Worm (Caenorhabditis elegans) whole organism, L1 larva: ENCODE results near the gene C23G10.1.

ENCODE experiments used
- C04F5.9 ChIP-seq: sonication (generic microtip); optimal IDR thresholded peaks from 2 replicates; lab custom pipeline; 2016; ENCODE audit warnings: missing genetic modification characterization, missing compliant biosample characterization
- C16A3.4 ChIP-seq: fragments of 150-350 bp; optimal IDR thresholded peaks from 2 replicates; lab custom pipeline; 2014; ENCODE audit warnings: missing biosample characterization, missing genetic modification characterization
- F16B12.6 ChIP-seq: fragments of 150-350 bp; optimal IDR thresholded peaks from 2 replicates; lab custom pipeline; 2014; ENCODE audit warnings: missing biosample characterization, missing genetic modification characterization
- Y116A8C.19 ChIP-seq: sonication (generic microtip); optimal IDR thresholded peaks from 2 replicates; lab custom pipeline; 2016; ENCODE audit warnings: missing compliant biosample characterization, missing genetic modification characterization, borderline replicate concordance
- ama-1 ChIP-seq: fragments of 150-350 bp; optimal IDR thresholded peaks from 2 replicates; lab custom pipeline; 2014
- blmp-1 ChIP-seq: fragments of 150-350 bp; optimal IDR thresholded peaks from 2 replicates; lab custom pipeline; 2014; ENCODE audit warnings: missing biosample characterization, missing genetic modification characterization
- ceh-8 ChIP-seq: fragments of 200-800 bp; sonication (Bioruptor generic); optimal IDR thresholded peaks from 2 replicates; lab custom pipeline; 2018; ENCODE audit warnings: mild to moderate bottlenecking, missing genetic modification characterization, moderate library complexity, missing compliant biosample characterization
- ceh-82 ChIP-seq, 3 experiments: fragments of 150-350 bp in 1 of 3; sonication (generic microtip) in 2 of 3; optimal IDR thresholded peaks; 2 replicates each; lab custom pipeline; 2014 to 2017; ENCODE audit warnings: missing biosample characterization in 3 of 3, missing genetic modification characterization in 3 of 3
- ceh-88 ChIP-seq: fragments of 200-800 bp; sonication (Bioruptor generic); IDR thresholded peaks from 2 replicates; pipeline ENCODE4 v1.3.6; 2022; ENCODE audit warnings: missing genetic modification characterization, missing compliant biosample characterization
- ces-1 ChIP-seq: fragments of 150-350 bp; optimal IDR thresholded peaks from 2 replicates; lab custom pipeline; 2014; ENCODE audit warnings: missing biosample characterization, missing genetic modification reagents, missing genetic modification characterization
- dpl-1 ChIP-seq, 3 experiments: fragments of 150-350 bp in 2 of 3; sonication (generic microtip) in 1 of 3; optimal IDR thresholded peaks; 2 replicates each; lab custom pipeline; 2014 to 2017; ENCODE audit warnings: missing biosample characterization in 3 of 3, missing genetic modification characterization in 3 of 3, missing genetic modification reagents in 3 of 3
- egl-27 ChIP-seq, 2 experiments: fragments of 150-350 bp in 1 of 2; sonication (generic microtip); optimal IDR thresholded peaks; 3 replicates each; lab custom pipeline; 2017 to 2018; ENCODE audit warnings: missing biosample characterization in 2 of 2, missing genetic modification characterization in 2 of 2, missing genetic modification reagents in 2 of 2
- elt-2 ChIP-seq: sonication (generic microtip); optimal IDR thresholded peaks from 2 replicates; lab custom pipeline; 2016; ENCODE audit warnings: missing genetic modification characterization, mild to moderate bottlenecking, inconsistent platforms, missing compliant biosample characterization, missing genetic modification reagents
- fkh-4 ChIP-seq: sonication (generic microtip); optimal IDR thresholded peaks from 2 replicates; lab custom pipeline; 2016; ENCODE audit warnings: missing compliant biosample characterization, missing genetic modification characterization, borderline replicate concordance
- grh-1 ChIP-seq: fragments of 200-800 bp; sonication (Bioruptor generic); IDR thresholded peaks from 2 replicates; pipeline ENCODE4 v1.3.6; 2022; ENCODE audit warnings: missing genetic modification reagents, missing genetic modification characterization, missing compliant biosample characterization
- hpl-2 ChIP-seq: fragments of 150-350 bp; optimal IDR thresholded peaks from 2 replicates; lab custom pipeline; 2014; ENCODE audit warnings: missing biosample characterization, missing genetic modification reagents, missing genetic modification characterization
- irx-1 ChIP-seq: sonication (generic microtip); optimal IDR thresholded peaks from 2 replicates; lab custom pipeline; 2016; ENCODE audit warnings: missing genetic modification characterization, missing compliant biosample characterization
- jun-1 ChIP-seq: fragments of 150-350 bp; optimal IDR thresholded peaks from 2 replicates; lab custom pipeline; 2014; ENCODE audit warnings: missing biosample characterization, missing genetic modification reagents, missing genetic modification characterization
- lin-13 ChIP-seq: fragments of 150-350 bp; optimal IDR thresholded peaks from 2 replicates; lab custom pipeline; 2014; ENCODE audit warnings: missing biosample characterization, missing genetic modification reagents, missing genetic modification characterization
- lin-14 ChIP-seq: fragments of 200-800 bp; sonication (Bioruptor generic); optimal IDR thresholded peaks from 2 replicates; lab custom pipeline; 2018; ENCODE audit warnings: mild to moderate bottlenecking, missing genetic modification characterization, moderate library complexity, missing compliant biosample characterization
- lin-15B ChIP-seq: fragments of 150-350 bp; sonication (generic microtip); optimal IDR thresholded peaks from 3 replicates; lab custom pipeline; 2014; ENCODE audit warnings: missing biosample characterization, missing genetic modification characterization
- lir-3 ChIP-seq: sonication (generic microtip); optimal IDR thresholded peaks from 2 replicates; lab custom pipeline; 2016; ENCODE audit warnings: mild to moderate bottlenecking, missing genetic modification characterization, moderate library complexity, missing compliant biosample characterization; ENCODE audit not compliant: poor library complexity
- lsy-2 ChIP-seq, 2 experiments: fragments of 150-350 bp; optimal IDR thresholded peaks; 2 replicates each; lab custom pipeline; 2014; ENCODE audit warnings: missing biosample characterization in 2 of 2, missing genetic modification characterization in 2 of 2
- mab-9 ChIP-seq: fragments of 200-800 bp; sonication (Bioruptor generic); IDR thresholded peaks from 2 replicates; pipeline ENCODE4 v1.3.6; 2022; ENCODE audit warnings: missing genetic modification reagents, missing genetic modification characterization, missing compliant biosample characterization
- nhr-11 ChIP-seq: fragments of 150-350 bp; optimal IDR thresholded peaks from 2 replicates; lab custom pipeline; 2014; ENCODE audit warnings: missing biosample characterization, missing genetic modification characterization
- nhr-19 ChIP-seq: fragments of 200-800 bp; sonication (Bioruptor generic); conservative IDR thresholded peaks from 2 replicates; pipeline ENCODE4 v1.3.6; 2022; ENCODE audit warnings: missing genetic modification characterization, missing compliant biosample characterization
- nhr-28 ChIP-seq: fragments of 150-350 bp; optimal IDR thresholded peaks from 2 replicates; lab custom pipeline; 2014; ENCODE audit warnings: missing biosample characterization, missing genetic modification characterization
- nhr-47 ChIP-seq: sonication (generic microtip); optimal IDR thresholded peaks from 2 replicates; lab custom pipeline; 2016; ENCODE audit warnings: mild to moderate bottlenecking, missing genetic modification characterization, moderate library complexity, missing compliant biosample characterization
- nhr-76 ChIP-seq: sonication (generic microtip); optimal IDR thresholded peaks from 2 replicates; lab custom pipeline; 2017; ENCODE audit warnings: missing biosample characterization, missing genetic modification characterization
- nhr-84 ChIP-seq: sonication (generic microtip); optimal IDR thresholded peaks from 2 replicates; lab custom pipeline; 2017; ENCODE audit warnings: missing biosample characterization, missing genetic modification characterization
- nhr-85 ChIP-seq: sonication (generic microtip); peaks from one replicate; lab custom pipeline; 2016; ENCODE audit warnings: missing genetic modification characterization, inconsistent platforms, missing compliant biosample characterization
- nhr-90 ChIP-seq: sonication (generic microtip); optimal IDR thresholded peaks from 2 replicates; lab custom pipeline; 2016; ENCODE audit warnings: mild to moderate bottlenecking, missing genetic modification characterization, missing compliant biosample characterization; ENCODE audit not compliant: poor library complexity
- pag-3 ChIP-seq: sonication (generic microtip); optimal IDR thresholded peaks from 2 replicates; lab custom pipeline; 2017; ENCODE audit warnings: missing genetic modification characterization, mild to moderate bottlenecking, missing compliant biosample characterization, antibody characterized with exemption, borderline replicate concordance; ENCODE audit not compliant: insufficient read depth
- pax-3 ChIP-seq: fragments of 200-800 bp; sonication (Bioruptor generic); optimal IDR thresholded peaks from 2 replicates; lab custom pipeline; 2018; ENCODE audit warnings: mild to moderate bottlenecking, missing genetic modification characterization, moderate library complexity, missing compliant biosample characterization
- pqm-1 ChIP-seq: sonication (generic microtip); optimal IDR thresholded peaks from 3 replicates; lab custom pipeline; 2017; ENCODE audit warnings: missing biosample characterization, missing genetic modification characterization
- rnt-1 ChIP-seq: sonication (generic microtip); optimal IDR thresholded peaks from 2 replicates; lab custom pipeline; 2016; ENCODE audit warnings: mild to moderate bottlenecking, missing genetic modification characterization, moderate library complexity, missing compliant biosample characterization
- skn-1 ChIP-seq: fragments of 150-350 bp; optimal IDR thresholded peaks from 2 replicates; lab custom pipeline; 2014; ENCODE audit warnings: missing biosample characterization, missing genetic modification characterization
- snpc-4 ChIP-seq: fragments of 150-350 bp; optimal IDR thresholded peaks from 2 replicates; lab custom pipeline; 2014; ENCODE audit warnings: missing biosample characterization, missing genetic modification characterization
- sox-4 ChIP-seq: sonication (generic microtip); optimal IDR thresholded peaks from 2 replicates; lab custom pipeline; 2016; ENCODE audit warnings: missing genetic modification characterization, missing compliant biosample characterization
- sptf-1 ChIP-seq: fragments of 150-350 bp; optimal IDR thresholded peaks from 2 replicates; lab custom pipeline; 2014; ENCODE audit warnings: missing biosample characterization, missing genetic modification characterization
- sup-37 ChIP-seq: fragments of 200-800 bp; sonication (Bioruptor generic); optimal IDR thresholded peaks from 2 replicates; lab custom pipeline; 2018; ENCODE audit warnings: mild to moderate bottlenecking, missing genetic modification characterization, missing compliant biosample characterization
- tbx-2 ChIP-seq: sonication (generic microtip); optimal IDR thresholded peaks from 2 replicates; lab custom pipeline; 2016; ENCODE audit warnings: missing genetic modification characterization, missing compliant biosample characterization
- tlp-1 ChIP-seq: fragments of 150-350 bp; optimal IDR thresholded peaks from 2 replicates; lab custom pipeline; 2014; ENCODE audit warnings: missing biosample characterization, missing genetic modification characterization
- unc-130 ChIP-seq: fragments of 150-350 bp; optimal IDR thresholded peaks from 2 replicates; lab custom pipeline; 2017; ENCODE audit warnings: missing biosample characterization, missing genetic modification characterization, inconsistent platforms
- unc-30 ChIP-seq: sonication (generic microtip); optimal IDR thresholded peaks from 2 replicates; lab custom pipeline; 2017; ENCODE audit warnings: missing biosample characterization, missing genetic modification characterization
- unc-62 ChIP-seq: fragments of 150-350 bp; optimal IDR thresholded peaks from 2 replicates; lab custom pipeline; 2014; ENCODE audit warnings: missing biosample characterization, missing genetic modification reagents, missing genetic modification characterization
- unc-86 ChIP-seq: sonication (generic microtip); optimal IDR thresholded peaks from 2 replicates; lab custom pipeline; 2016; ENCODE audit warnings: missing genetic modification characterization, missing compliant biosample characterization
- unc-98 ChIP-seq: fragments of 200-800 bp; sonication (Bioruptor generic); IDR thresholded peaks from 2 replicates; pipeline ENCODE4 v1.3.6; 2022; ENCODE audit warnings: missing genetic modification characterization, missing compliant biosample characterization
- xbp-1 ChIP-seq: sonication (generic microtip); optimal IDR thresholded peaks from 2 replicates; lab custom pipeline; 2016; ENCODE audit warnings: missing genetic modification characterization, missing compliant biosample characterization
- zip-4 ChIP-seq: fragments of 200-800 bp; sonication (Bioruptor generic); optimal IDR thresholded peaks from 2 replicates; lab custom pipeline; 2018; ENCODE audit warnings: mild to moderate bottlenecking, missing genetic modification characterization, moderate library complexity, missing compliant biosample characterization
- ztf-11 ChIP-seq, 2 experiments: sonication (generic microtip); optimal IDR thresholded peaks; 2 replicates each; lab custom pipeline; 2016 to 2017; ENCODE audit warnings: missing genetic modification characterization in 2 of 2, missing biosample characterization in 1 of 2, missing compliant biosample characterization in 1 of 2
- ztf-4 ChIP-seq: fragments of 150-350 bp; optimal IDR thresholded peaks from 2 replicates; lab custom pipeline; 2014; ENCODE audit warnings: missing biosample characterization, missing genetic modification characterization

C23G10.1 gene

ce11 chrIII:6206161-6206853, 2.8 kb upstream of the C23G10.1 start, which contains the start of the genes sna-3 and rps-3:
Gene sna-3, minus strand, starts transcription at chrIII:6206211.
Gene rps-3, plus strand, starts transcription at chrIII:6206803.
- TF ChIP-seq egl-27 (tag; optimal IDR thresholded peaks at IDR 0.05; lab: Kevin White, UChicago) (no peak), xbp-1 (tag; lab: Kevin White, UChicago) (peak; percentile 74), ztf-11 (tag; optimal IDR thresholded peaks at IDR 0.05; lab: Kevin White, UChicago) (peak in 1 of 2 experiments; percentile 41), fkh-4 (tag; lab: Kevin White, UChicago) (no peak), jun-1 (tag; lab: Kevin White, UChicago) (no peak), ces-1 (GFP tag; lab: Kevin White, UChicago) (no peak), dpl-1 (GFP tag; optimal IDR thresholded peaks at IDR 0.05; lab: Kevin White, UChicago) (peak; percentile 70 to 80 (median 78)), F16B12.6 (peak; percentile 54), tbx-2 (tag; lab: Kevin White, UChicago) (peak; percentile 63), nhr-28 (tag; lab: Kevin White, UChicago) (no peak), C04F5.9 (no peak), nhr-76 (no peak), nhr-47 (tag; lab: Kevin White, UChicago) (peak; percentile 72), unc-130 (tag; lab: Kevin White, UChicago) (peak; percentile 79), irx-1 (tag; lab: Kevin White, UChicago) (peak; percentile 40), zip-4 (GFP tag; lab: Kevin White, UChicago) (no peak), elt-2 (tag; lab: Kevin White, UChicago) (no peak), unc-62 (no peak), ztf-4 (tag; lab: Kevin White, UChicago) (peak; percentile 7), nhr-19 (peak; percentile 76), ceh-88 (GFP tag; lab: Robert Waterston, UW) (no peak), grh-1 (GFP tag; lab: Robert Waterston, UW) (0 out of 2 replicates have a peak, but pooled peaks have one; percentile 27), nhr-90 (tag; lab: Kevin White, UChicago) (peak; percentile 57), C16A3.4 (tag; lab: Kevin White, UChicago) (peak; percentile 89), hpl-2 (GFP tag; lab: Kevin White, UChicago) (peak; percentile 27), tlp-1 (tag; lab: Kevin White, UChicago) (no peak), unc-98 (no peak), mab-9 (GFP tag; lab: Robert Waterston, UW) (no peak), lin-14 (peak; percentile 70), sox-4 (tag; lab: Kevin White, UChicago) (no peak), blmp-1 (tag; lab: Kevin White, UChicago) (peak; percentile 71), ama-1 (lab: Kevin White, UChicago) (no peak), rnt-1 (tag; lab: Kevin White, UChicago) (peak; percentile 85), lir-3 (tag; lab: Kevin White, UChicago) (peak; percentile 25), pqm-1 (tag; lab: Kevin White, UChicago) (no peak), ceh-82 (tag; optimal IDR thresholded peaks at IDR 0.05; lab: Kevin White, UChicago) (peak; percentile 60 to 80 (median 61)), sptf-1 (tag; lab: Kevin White, UChicago) (no peak), Y116A8C.19 (no peak), skn-1 (tag; lab: Kevin White, UChicago) (peak; percentile 76), nhr-84 (tag; lab: Kevin White, UChicago) (no peak), unc-86 (tag; lab: Kevin White, UChicago) (peak; percentile 52), lin-13 (GFP tag; lab: Kevin White, UChicago) (peak; percentile 65), pax-3 (no peak), lsy-2 (tag; optimal IDR thresholded peaks at IDR 0.05; lab: Kevin White, UChicago) (peak; percentile 84 to 93), ceh-8 (GFP tag; lab: Kevin White, UChicago) (peak; percentile 31), lin-15B (peak; percentile 68), nhr-11 (no peak), sup-37 (no peak), nhr-85 (peak; percentile 75), unc-30 (tag; lab: Kevin White, UChicago) (no peak), snpc-4 (peak; percentile 27), pag-3 (no peak)
